Fruit fly (Drosophila melanogaster) whole organism: ENCODE data around the gene Ntf-2.

Source experiments
- CG8478 ChIP-seq: fragments of >200 bp; optimal IDR thresholded peaks from 2 replicates; lab custom pipeline; 2018; ENCODE audit warnings: inconsistent platforms
- Dll ChIP-seq: fragments of >200 bp; optimal IDR thresholded peaks from 2 replicates; lab custom pipeline; 2017
- EcR ChIP-seq, 2 experiments: fragments of >200 bp; optimal IDR thresholded peaks; 2 replicates each; lab custom pipeline; 2017; ENCODE audit warnings: missing biosample characterization in 2 of 2, missing genetic modification characterization in 2 of 2, missing genetic modification reagents in 2 of 2
- pan ChIP-seq: fragments of >200 bp; optimal IDR thresholded peaks from 2 replicates; lab custom pipeline; 2017
- psq ChIP-seq: fragments of >200 bp; optimal IDR thresholded peaks from 2 replicates; lab custom pipeline; 2017
- usp ChIP-seq: fragments of >200 bp; optimal IDR thresholded peaks from 2 replicates; lab custom pipeline; 2017; ENCODE audit warnings: missing biosample characterization, missing genetic modification characterization, mixed read lengths

Gene Ntf-2

dm6 chrX:21060579-21060978 lies 25.3 kb downstream of the Ntf-2 start:
- no peak for TF ChIP-seq EcR (GFP tag; optimal IDR thresholded peaks at IDR 0.05; lab: Kevin White, UChicago)
- TF ChIP-seq CG8478 (lab: Kevin White, UChicago): peak; percentile 29
- TF ChIP-seq Dll (lab: Kevin White, UChicago): no peak

dm6 chrX:21064927-21065326 lies 29.7 kb downstream of the Ntf-2 start:
- no peak for TF ChIP-seq psq (lab: Kevin White, UChicago)
- no peak for TF ChIP-seq Dll (lab: Kevin White, UChicago)
- no peak for TF ChIP-seq EcR (GFP tag; optimal IDR thresholded peaks at IDR 0.05; lab: Kevin White, UChicago)
- no peak for TF ChIP-seq usp
- no peak for TF ChIP-seq CG8478 (lab: Kevin White, UChicago)
- no peak for TF ChIP-seq pan

- no peak for TF ChIP-seq Dll (lab: Kevin White, UChicago)
- TF ChIP-seq EcR (GFP tag; optimal IDR thresholded peaks at IDR 0.05; lab: Kevin White, UChicago): no peak
- no peak for TF ChIP-seq pan
- TF ChIP-seq psq (lab: Kevin White, UChicago): no peak
- no peak for TF ChIP-seq usp
- TF ChIP-seq CG8478 (lab: Kevin White, UChicago): no peak
Observed at dm6 chrX:21065775-21066174, 30.5 kb downstream of the Ntf-2 start.

dm6 chrX:21067474-21067873 lies 32.2 kb downstream of the Ntf-2 start, which contains the start of gene CG32512:
TSS of gene CG32512 (minus strand) at chrX:21067540.
- no peak for TF ChIP-seq CG8478 (lab: Kevin White, UChicago)
- no peak for TF ChIP-seq EcR (GFP tag; optimal IDR thresholded peaks at IDR 0.05; lab: Kevin White, UChicago)
- TF ChIP-seq pan: no peak
- no peak for TF ChIP-seq usp
- no peak for TF ChIP-seq Dll (lab: Kevin White, UChicago)
- no peak for TF ChIP-seq psq (lab: Kevin White, UChicago)

- no peak for TF ChIP-seq Dll (lab: Kevin White, UChicago)
- TF ChIP-seq usp: no peak
- no peak for TF ChIP-seq CG8478 (lab: Kevin White, UChicago)
- no peak for TF ChIP-seq psq (lab: Kevin White, UChicago)
- TF ChIP-seq pan: no peak
- TF ChIP-seq EcR (GFP tag; optimal IDR thresholded peaks at IDR 0.05; lab: Kevin White, UChicago): no peak
Observed at dm6 chrX:21067908-21068307, 32.6 kb downstream of the Ntf-2 start.

- TF ChIP-seq EcR (GFP tag; optimal IDR thresholded peaks at IDR 0.05; lab: Kevin White, UChicago) (peak; percentile 35 to 73), psq (lab: Kevin White, UChicago) (no peak)
Observed at dm6 chrX:21071693-21072357, 36.6 kb downstream of the Ntf-2 start.

dm6 chrX:21072953-21073352 lies 37.7 kb downstream of the Ntf-2 start:
- TF ChIP-seq EcR (GFP tag; optimal IDR thresholded peaks at IDR 0.05; lab: Kevin White, UChicago): peak in 1 of 2 experiments; percentile 13
- TF ChIP-seq psq (lab: Kevin White, UChicago): no peak

- TF ChIP-seq CG8478 (lab: Kevin White, UChicago) (no peak), EcR (GFP tag; optimal IDR thresholded peaks at IDR 0.05; lab: Kevin White, UChicago) (no peak), pan (no peak), Dll (lab: Kevin White, UChicago) (no peak), psq (lab: Kevin White, UChicago) (no peak), usp (no peak)
Observed at dm6 chrX:21073641-21074328, 38.5 kb downstream of the Ntf-2 start.

- TF ChIP-seq EcR (GFP tag; optimal IDR thresholded peaks at IDR 0.05; lab: Kevin White, UChicago) (no peak), CG8478 (lab: Kevin White, UChicago) (no peak), Dll (lab: Kevin White, UChicago) (no peak), psq (lab: Kevin White, UChicago) (no peak), usp (no peak), pan (no peak)
Observed at dm6 chrX:21074329-21074708, 39.0 kb downstream of the Ntf-2 start.

dm6 chrX:21080335-21080734 lies 45.1 kb downstream of the Ntf-2 start:
- TF ChIP-seq psq (lab: Kevin White, UChicago): no peak
- TF ChIP-seq pan: no peak
- no peak for TF ChIP-seq CG8478 (lab: Kevin White, UChicago)
- TF ChIP-seq usp: no peak
- no peak for TF ChIP-seq EcR (GFP tag; optimal IDR thresholded peaks at IDR 0.05; lab: Kevin White, UChicago)
- TF ChIP-seq Dll (lab: Kevin White, UChicago): no peak

- TF ChIP-seq usp: no peak
- no peak for TF ChIP-seq CG8478 (lab: Kevin White, UChicago)
- no peak for TF ChIP-seq EcR (GFP tag; optimal IDR thresholded peaks at IDR 0.05; lab: Kevin White, UChicago)
- no peak for TF ChIP-seq psq (lab: Kevin White, UChicago)
- no peak for TF ChIP-seq Dll (lab: Kevin White, UChicago)
- no peak for TF ChIP-seq pan
Observed at dm6 chrX:21083246-21083645, 48.0 kb downstream of the Ntf-2 start.
